Worm (Caenorhabditis elegans): ENCODE results near the gene acs-4.

ce11 chrIII:7188300-7189052, 20.8 kb downstream of the acs-4 start, which contains the start of the genes F37C12.21 and F37C12.10:
- no peak for TF ChIP-seq flt-1 (GFP tag; IDR thresholded peaks at IDR 0.05)
- no peak for TF ChIP-seq ztf-29 (GFP tag; IDR thresholded peaks at IDR 0.05)
